Fruit fly (Drosophila melanogaster): ENCODE results near the gene CG9030.

DNA sequence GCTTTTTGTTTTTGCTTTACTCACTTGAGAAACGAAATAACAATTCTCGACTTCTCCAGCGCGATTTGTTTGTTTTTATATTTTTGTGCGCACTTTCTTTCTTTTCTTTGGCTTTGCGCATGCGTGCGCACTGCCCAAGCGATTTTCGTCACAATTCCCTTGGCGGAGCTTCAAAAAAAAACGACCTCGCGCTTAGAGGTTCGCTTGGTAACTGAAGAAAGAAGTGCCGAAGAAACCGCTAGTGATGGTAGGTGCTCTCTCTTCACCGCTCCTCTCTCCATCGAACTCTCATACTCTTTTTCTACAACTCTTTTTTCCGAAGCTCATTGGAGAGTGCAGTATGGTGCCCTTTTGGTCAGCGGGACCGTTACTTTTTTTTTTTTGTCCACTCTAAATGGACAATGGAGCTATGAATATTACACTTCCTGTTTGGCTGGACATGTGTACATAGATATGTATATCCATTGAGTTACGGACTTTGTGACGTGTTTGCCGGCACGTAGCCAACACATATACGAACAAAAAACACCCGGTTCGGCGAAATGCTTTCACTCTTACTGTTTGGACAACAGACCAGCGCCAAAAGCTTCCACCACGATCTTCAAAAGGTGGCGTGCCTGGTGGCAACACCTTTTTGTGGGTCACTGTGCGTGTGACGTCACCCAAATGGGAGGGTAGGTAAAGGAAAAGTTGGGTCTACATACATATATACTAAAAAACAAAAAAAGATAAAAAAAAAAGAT, 31.5 kb downstream of the CG9030 start, which contains the start of gene CG9503:
- no peak for TF ChIP-seq CG8478 (optimal IDR thresholded peaks at IDR 0.05)
- no peak for TF ChIP-seq CTCF (optimal IDR thresholded peaks at IDR 0.05)
